Fruit fly (Drosophila melanogaster) whole organism, embryonic: ENCODE data around the gene CG10702.

ENCODE experiments used
- Adf1 ChIP-seq: fragments of 200-800 bp; sonication (Bioruptor generic); IDR thresholded peaks from 2 replicates; pipeline ENCODE4 v1.3.6; 2022; ENCODE audit warnings: missing biosample characterization, missing genetic modification characterization
- CG1024 ChIP-seq: fragments of 200-800 bp; sonication (Bioruptor generic); IDR thresholded peaks from 2 replicates; pipeline ENCODE4 v1.3.6; 2022; ENCODE audit warnings: missing biosample characterization, missing genetic modification characterization
- CG10366 ChIP-seq: fragments of 200-800 bp; sonication (Bioruptor generic); IDR thresholded peaks from 2 replicates; pipeline ENCODE4 v1.3.6; 2022; ENCODE audit warnings: missing biosample characterization, missing genetic modification characterization
- CG13424 ChIP-seq: fragments of 200-800 bp; sonication (Bioruptor generic); optimal IDR thresholded peaks from 2 replicates; lab custom pipeline; 2019; ENCODE audit warnings: missing biosample characterization, mild to moderate bottlenecking, missing genetic modification characterization, moderate library complexity
- CG14441 ChIP-seq: fragments of 200-800 bp; sonication (Bioruptor generic); IDR thresholded peaks from 2 replicates; pipeline ENCODE4 v1.3.6; 2022; ENCODE audit warnings: missing biosample characterization, missing genetic modification characterization
- CG15011 ChIP-seq: fragments of 200-800 bp; sonication (Bioruptor generic); optimal IDR thresholded peaks from 3 replicates; lab custom pipeline; 2018; ENCODE audit warnings: missing biosample characterization, mild to moderate bottlenecking, missing genetic modification characterization
- CG15479 ChIP-seq: fragments of 200-800 bp; sonication (Bioruptor generic); optimal IDR thresholded peaks from 3 replicates; lab custom pipeline; 2019; ENCODE audit warnings: missing biosample characterization, mild to moderate bottlenecking, missing genetic modification characterization, moderate library complexity
- CG15696 ChIP-seq: fragments of 200-800 bp; sonication (Bioruptor generic); optimal IDR thresholded peaks from 2 replicates; lab custom pipeline; 2019; ENCODE audit warnings: missing biosample characterization, mild to moderate bottlenecking, missing genetic modification characterization, moderate library complexity
- CG1603 ChIP-seq: fragments of 200-800 bp; sonication (Bioruptor generic); optimal IDR thresholded peaks from 2 replicates; lab custom pipeline; 2019; ENCODE audit warnings: missing biosample characterization, mild to moderate bottlenecking, missing genetic modification characterization, moderate library complexity
- CG18262 ChIP-seq: fragments of 200-800 bp; optimal IDR thresholded peaks from 3 replicates; lab custom pipeline; 2019; ENCODE audit warnings: missing biosample characterization, mild to moderate bottlenecking, missing genetic modification characterization, moderate library complexity
- CG30020 ChIP-seq: fragments of 200-800 bp; optimal IDR thresholded peaks from 2 replicates; lab custom pipeline; 2019; ENCODE audit warnings: missing biosample characterization, mild to moderate bottlenecking, missing genetic modification characterization, moderate library complexity
- CG3065 ChIP-seq: fragments of 200-800 bp; sonication (Bioruptor generic); optimal IDR thresholded peaks from 2 replicates; lab custom pipeline; 2016; ENCODE audit warnings: missing biosample characterization, missing genetic modification characterization
- CG4360 ChIP-seq: fragments of 200-800 bp; sonication (Bioruptor generic); IDR thresholded peaks from 2 replicates; pipeline ENCODE4 v1.3.6; 2022; ENCODE audit warnings: missing biosample characterization, missing genetic modification characterization
- CG6175 ChIP-seq: fragments of 200-800 bp; sonication (Bioruptor generic); IDR thresholded peaks from 3 replicates; pipeline ENCODE4 v1.3.6; 2022; ENCODE audit warnings: missing biosample characterization, missing genetic modification characterization
- CG6272 ChIP-seq: fragments of 200-800 bp; sonication (Bioruptor generic); IDR thresholded peaks from 2 replicates; pipeline ENCODE4 v1.3.6; 2022; ENCODE audit warnings: missing biosample characterization, missing genetic modification characterization
- CG6791 ChIP-seq: fragments of 200-800 bp; sonication (Bioruptor generic); IDR thresholded peaks from 3 replicates; pipeline ENCODE4 v1.3.6; 2022; ENCODE audit warnings: missing biosample characterization, missing genetic modification characterization; ENCODE audit not compliant: partially characterized antibody
- CG7987 ChIP-seq: fragments of 200-800 bp; sonication (Bioruptor generic); optimal IDR thresholded peaks from 2 replicates; lab custom pipeline; 2018; ENCODE audit warnings: missing biosample characterization, mild to moderate bottlenecking, missing genetic modification characterization, moderate library complexity
- CG9609 ChIP-seq: fragments of 200-800 bp; sonication (Bioruptor generic); optimal IDR thresholded peaks from 3 replicates; lab custom pipeline; 2016; ENCODE audit warnings: missing biosample characterization, missing genetic modification characterization
- Chrac-16 ChIP-seq: fragments of 200-800 bp; sonication (Bioruptor generic); optimal IDR thresholded peaks from 3 replicates; lab custom pipeline; 2016; ENCODE audit warnings: missing biosample characterization, missing genetic modification characterization
- CoRest ChIP-seq: fragments of 200-800 bp; sonication (Bioruptor generic); optimal IDR thresholded peaks from 3 replicates; lab custom pipeline; 2018; ENCODE audit warnings: missing biosample characterization, mild to moderate bottlenecking, missing genetic modification characterization, moderate library complexity
- Deaf1 ChIP-seq: fragments of 200-800 bp; optimal IDR thresholded peaks from 3 replicates; lab custom pipeline; 2019; ENCODE audit warnings: missing biosample characterization, mild to moderate bottlenecking, missing genetic modification characterization, moderate library complexity
- Dek ChIP-seq: fragments of 200-800 bp; sonication (Bioruptor generic); optimal IDR thresholded peaks from 3 replicates; lab custom pipeline; 2019; ENCODE audit warnings: missing biosample characterization, mild to moderate bottlenecking, missing genetic modification characterization, moderate library complexity
- Dp ChIP-seq: fragments of 200-800 bp; sonication (Bioruptor generic); optimal IDR thresholded peaks from 2 replicates; lab custom pipeline; 2018; ENCODE audit warnings: missing biosample characterization, mild to moderate bottlenecking, missing genetic modification characterization, moderate library complexity
- Fer1 ChIP-seq: fragments of 200-800 bp; sonication (Bioruptor generic); optimal IDR thresholded peaks from 2 replicates; lab custom pipeline; 2017; ENCODE audit warnings: missing biosample characterization, mild to moderate bottlenecking, missing genetic modification characterization
- Gsc ChIP-seq: fragments of 200-800 bp; sonication (Bioruptor generic); IDR thresholded peaks from 2 replicates; pipeline ENCODE4 v1.3.6; 2022; ENCODE audit warnings: missing biosample characterization, missing genetic modification characterization
- Hand ChIP-seq: fragments of 200-800 bp; sonication (Bioruptor generic); optimal IDR thresholded peaks from 2 replicates; lab custom pipeline; 2017; ENCODE audit warnings: mild to moderate bottlenecking, missing biosample characterization, missing genetic modification reagents, missing genetic modification characterization
- Lim3 ChIP-seq: fragments of 200-800 bp; sonication (Bioruptor generic); IDR thresholded peaks from 2 replicates; pipeline ENCODE4 v1.3.6; 2022; ENCODE audit warnings: missing biosample characterization, missing genetic modification characterization
- Meics ChIP-seq: fragments of 200-800 bp; sonication (Bioruptor generic); optimal IDR thresholded peaks from 2 replicates; lab custom pipeline; 2017; ENCODE audit warnings: missing biosample characterization, mild to moderate bottlenecking, missing genetic modification characterization
- Mes4 ChIP-seq: fragments of 200-800 bp; sonication (Bioruptor generic); optimal IDR thresholded peaks from 2 replicates; lab custom pipeline; 2016; ENCODE audit warnings: missing biosample characterization, missing genetic modification characterization
- Neu2 ChIP-seq: fragments of 200-800 bp; sonication (Bioruptor generic); optimal IDR thresholded peaks from 3 replicates; lab custom pipeline; 2016; ENCODE audit warnings: missing biosample characterization, missing genetic modification characterization, borderline replicate concordance
- Stat92E ChIP-seq, 3 experiments: fragments of >200 bp in 2 of 3; fragments of 200-800 bp in 1 of 3; sonication (Bioruptor generic) in 1 of 3; optimal IDR thresholded peaks; 2 replicates each; lab custom pipeline; 2017 to 2019; ENCODE audit warnings: missing biosample characterization in 3 of 3, missing genetic modification characterization in 3 of 3, mild to moderate bottlenecking in 1 of 3, moderate library complexity in 1 of 3
- ap ChIP-seq: fragments of 200-800 bp; sonication (Bioruptor generic); IDR thresholded peaks from 2 replicates; pipeline ENCODE4 v1.3.6; 2022; ENCODE audit warnings: missing biosample characterization, missing genetic modification characterization
- ase ChIP-seq: fragments of 200-800 bp; sonication (Bioruptor generic); IDR thresholded peaks from 3 replicates; pipeline ENCODE4 v1.3.6; 2022; ENCODE audit warnings: missing biosample characterization, missing genetic modification characterization
- bowl ChIP-seq: fragments of 200-800 bp; sonication (Bioruptor generic); IDR thresholded peaks from 2 replicates; pipeline ENCODE4 v1.3.6; 2022; ENCODE audit warnings: missing biosample characterization, missing genetic modification characterization
- cas ChIP-seq: fragments of 200-800 bp; sonication (Bioruptor generic); IDR thresholded peaks from 2 replicates; pipeline ENCODE4 v1.3.6; 2022; ENCODE audit warnings: missing biosample characterization, missing genetic modification characterization
- chinmo ChIP-seq: fragments of 200-800 bp; sonication (Bioruptor generic); IDR thresholded peaks from 4 replicates; pipeline ENCODE4 v1.3.6; 2022; ENCODE audit warnings: missing biosample characterization, missing genetic modification characterization; ENCODE audit not compliant: partially characterized antibody
- corto ChIP-seq: fragments of 200-800 bp; sonication (Bioruptor generic); optimal IDR thresholded peaks from 2 replicates; lab custom pipeline; 2016; ENCODE audit warnings: missing biosample characterization, mild to moderate bottlenecking, missing genetic modification characterization, moderate library complexity
- crc ChIP-seq: fragments of 200-800 bp; sonication (Bioruptor generic); optimal IDR thresholded peaks from 2 replicates; lab custom pipeline; 2016; ENCODE audit warnings: missing biosample characterization, missing genetic modification characterization
- esg ChIP-seq: fragments of 200-800 bp; sonication (Bioruptor generic); conservative IDR thresholded peaks from 2 replicates; pipeline ENCODE4 v1.3.6; 2022; ENCODE audit warnings: missing biosample characterization, missing genetic modification characterization
- inv ChIP-seq: fragments of 200-800 bp; sonication (Bioruptor generic); IDR thresholded peaks from 2 replicates; pipeline ENCODE4 v1.3.6; 2022; ENCODE audit warnings: missing biosample characterization, missing genetic modification characterization; ENCODE audit not compliant: partially characterized antibody
- knrl ChIP-seq: fragments of 200-800 bp; sonication (Bioruptor generic); IDR thresholded peaks from 3 replicates; pipeline ENCODE4 v1.3.6; 2022; ENCODE audit warnings: missing biosample characterization, missing genetic modification characterization; ENCODE audit not compliant: partially characterized antibody
- lmd ChIP-seq: fragments of 200-800 bp; sonication (Bioruptor generic); IDR thresholded peaks from 2 replicates; pipeline ENCODE4 v1.3.6; 2022; ENCODE audit warnings: missing biosample characterization, missing genetic modification characterization
- maf-S ChIP-seq: fragments of 200-800 bp; sonication (Bioruptor generic); optimal IDR thresholded peaks from 2 replicates; lab custom pipeline; 2016; ENCODE audit warnings: missing biosample characterization, missing genetic modification characterization
- mirr ChIP-seq: fragments of 200-800 bp; sonication (Bioruptor generic); optimal IDR thresholded peaks from 3 replicates; lab custom pipeline; 2018; ENCODE audit warnings: missing biosample characterization, mild to moderate bottlenecking, missing genetic modification characterization
- nmo ChIP-seq: fragments of 200-800 bp; sonication (Bioruptor generic); optimal IDR thresholded peaks from 2 replicates; lab custom pipeline; 2018; ENCODE audit warnings: missing biosample characterization, mild to moderate bottlenecking, missing genetic modification characterization, moderate library complexity
- sens-2 ChIP-seq: fragments of 200-800 bp; sonication (Bioruptor generic); IDR thresholded peaks from 2 replicates; pipeline ENCODE4 v1.3.6; 2022; ENCODE audit warnings: missing biosample characterization, missing genetic modification characterization
- slou ChIP-seq: fragments of 200-800 bp; sonication (Bioruptor generic); optimal IDR thresholded peaks from 3 replicates; lab custom pipeline; 2016; ENCODE audit warnings: missing biosample characterization, missing genetic modification characterization
- sna ChIP-seq: fragments of 200-800 bp; sonication (Bioruptor generic); IDR thresholded peaks from 2 replicates; pipeline ENCODE4 v1.3.6; 2022; ENCODE audit warnings: missing biosample characterization, missing genetic modification characterization; ENCODE audit not compliant: partially characterized antibody
- stc ChIP-seq: fragments of 200-800 bp; sonication (Bioruptor generic); IDR thresholded peaks from 2 replicates; pipeline ENCODE4 v1.3.6; 2022; ENCODE audit warnings: missing biosample characterization, missing genetic modification characterization
- ttk ChIP-seq: fragments of 200-800 bp; sonication (Bioruptor generic); IDR thresholded peaks from 2 replicates; pipeline ENCODE4 v2.1.2; 2022; ENCODE audit warnings: missing biosample characterization, missing genetic modification characterization

Gene CG10702

DNA sequence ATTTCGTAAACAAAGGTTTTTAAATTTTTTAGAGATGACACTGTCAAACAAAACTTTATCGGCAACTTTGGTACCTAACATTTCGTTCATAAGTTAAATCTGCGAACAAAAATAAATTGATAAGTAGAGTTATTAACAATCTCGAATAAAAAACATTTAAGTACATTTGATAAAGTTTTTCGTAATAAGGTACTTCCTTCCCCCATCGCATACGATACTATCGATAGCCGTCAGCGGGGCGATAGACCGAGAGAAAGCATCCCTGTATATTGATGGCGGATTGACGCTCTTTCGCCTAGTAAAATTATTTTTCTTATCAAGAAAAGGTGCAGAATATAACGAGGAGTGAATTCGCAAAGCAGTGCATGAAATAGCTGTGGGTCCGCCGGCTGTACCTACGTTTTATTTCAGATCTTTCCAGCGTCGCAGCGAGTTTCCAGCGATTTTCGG is 24.5 kb downstream of the CG10702 start, which contains the start of the genes Ttc19 and Acn (continued):
- peak; percentile 76 for TF ChIP-seq Mes4 (GFP tag; lab: Kevin White, UChicago)
- TF ChIP-seq ttk (GFP tag; lab: Robert Waterston, UW) = peak; percentile 67
- peak; percentile 87 for TF ChIP-seq CG13424 (tag; lab: Kevin White, UChicago)
- peak; percentile 83 for TF ChIP-seq CG30020 (tag; lab: Kevin White, UChicago)
- peak; percentile 79 for TF ChIP-seq lmd (GFP tag; lab: Robert Waterston, UW)
- TF ChIP-seq bowl (GFP tag; lab: Robert Waterston, UW) = peak; percentile 54; the same call in 1 of the 2 replicates
- peak; percentile 82 for TF ChIP-seq Chrac-16 (GFP tag; lab: Kevin White, UChicago)
- TF ChIP-seq Dp = peak; percentile 53
- peak; percentile 56 for TF ChIP-seq CG1024 (GFP tag; lab: Robert Waterston, UW)
- peak; percentile 67; the same call in 2 of the 3 replicates for TF ChIP-seq ase (GFP tag; lab: Robert Waterston, UW)
- TF ChIP-seq CG4360 (GFP tag; lab: Robert Waterston, UW) = no peak
- peak; percentile 82 for TF ChIP-seq CG14441 (GFP tag; lab: Robert Waterston, UW)
- peak; percentile 68 for TF ChIP-seq ap (GFP tag; lab: Robert Waterston, UW)
- TF ChIP-seq Neu2 (GFP tag; lab: Kevin White, UChicago) = peak; percentile 78
- TF ChIP-seq CG15696 (tag; lab: Kevin White, UChicago) = peak; percentile 79
- no peak for TF ChIP-seq CG15011
- peak; percentile 69 for TF ChIP-seq slou (GFP tag; lab: Kevin White, UChicago)
- peak; percentile 96 for TF ChIP-seq knrl (GFP tag; lab: Robert Waterston, UW)
- peak; percentile 54 for TF ChIP-seq CG3065 (GFP tag; lab: Kevin White, UChicago)
- TF ChIP-seq stc (GFP tag; lab: Robert Waterston, UW) = peak; percentile 77
- TF ChIP-seq inv (GFP tag; lab: Robert Waterston, UW) = peak; percentile 93
- peak; percentile 88 for TF ChIP-seq CoRest (tag; lab: Kevin White, UChicago)
- peak; percentile 59 for TF ChIP-seq sens-2
- peak; percentile 86 for TF ChIP-seq CG1603 (tag; lab: Kevin White, UChicago)
- TF ChIP-seq CG15479 (GFP tag; lab: Kevin White, UChicago) = no peak
- TF ChIP-seq esg (GFP tag; lab: Robert Waterston, UW) = peak; percentile 83
- peak; percentile 91 for TF ChIP-seq nmo (GFP tag; lab: Kevin White, UChicago)
- TF ChIP-seq CG6791 (GFP tag; lab: Robert Waterston, UW) = peak; percentile 96
- peak; percentile 39 for TF ChIP-seq mirr
- TF ChIP-seq Deaf1 (tag; lab: Kevin White, UChicago) = no peak
- peak; percentile 61; the same call in 1 of the 3 replicates for TF ChIP-seq CG6175 (GFP tag; lab: Robert Waterston, UW)
- 0 out of 2 replicates have a peak, but pooled peaks have one; percentile 20 for TF ChIP-seq Gsc
- peak; percentile 89 for TF ChIP-seq maf-S
- peak; percentile 68; the same call in 1 of the 2 replicates for TF ChIP-seq cas (GFP tag; lab: Robert Waterston, UW)
- TF ChIP-seq crc (GFP tag; lab: Kevin White, UChicago) = peak; percentile 84
- TF ChIP-seq Dek (tag; lab: Kevin White, UChicago) = peak; percentile 82
- peak; percentile 82 for TF ChIP-seq CG18262
- TF ChIP-seq Meics = peak; percentile 79
- TF ChIP-seq Fer1 (GFP tag; lab: Kevin White, UChicago) = peak; percentile 75
- TF ChIP-seq Adf1 (GFP tag; lab: Robert Waterston, UW) = peak; percentile 70
- TF ChIP-seq CG10366 (GFP tag; lab: Robert Waterston, UW) = peak; percentile 81
- TF ChIP-seq Lim3 (GFP tag; lab: Robert Waterston, UW) = peak; percentile 46; the same call in 1 of the 2 replicates
- TF ChIP-seq corto (GFP tag; lab: Kevin White, UChicago) = no peak
- peak in 1 of 3 experiments; percentile 8 for TF ChIP-seq Stat92E (GFP tag; optimal IDR thresholded peaks at IDR 0.05; lab: Kevin White, UChicago)
- TF ChIP-seq CG7987 = peak; percentile 53
- peak; percentile 86 for TF ChIP-seq chinmo (GFP tag; lab: Robert Waterston, UW)
- peak; percentile 17 for TF ChIP-seq Hand (GFP tag; lab: Kevin White, UChicago)
- TF ChIP-seq CG9609 (GFP tag; lab: Kevin White, UChicago) = peak; percentile 90
- peak; percentile 85 for TF ChIP-seq CG6272 (GFP tag; lab: Robert Waterston, UW)
- TF ChIP-seq sna (GFP tag; lab: Robert Waterston, UW) = peak; percentile 92
